Worm (Caenorhabditis elegans) whole organism, L3 larva: ENCODE results near the gene F54F7.3.

Experiments
- R02D3.7 ChIP-seq: fragments of 150-350 bp; optimal IDR thresholded peaks from 2 replicates; lab custom pipeline; 2014; ENCODE audit warnings: missing biosample characterization, missing genetic modification characterization
- aly-2 ChIP-seq: fragments of 150-350 bp; optimal IDR thresholded peaks from 2 replicates; lab custom pipeline; 2014; ENCODE audit warnings: missing biosample characterization, missing genetic modification characterization
- ama-1 ChIP-seq: fragments of 150-350 bp; optimal IDR thresholded peaks from 2 replicates; lab custom pipeline; 2018
- ceh-16 ChIP-seq: sonication (generic microtip); optimal IDR thresholded peaks from 2 replicates; lab custom pipeline; 2017; ENCODE audit warnings: missing biosample characterization, missing genetic modification characterization
- ceh-28 ChIP-seq: fragments of 150-350 bp; optimal IDR thresholded peaks from 2 replicates; lab custom pipeline; 2014; ENCODE audit warnings: missing biosample characterization, missing genetic modification reagents, missing genetic modification characterization
- ceh-82 ChIP-seq: fragments of 150-350 bp; optimal IDR thresholded peaks from 2 replicates; lab custom pipeline; 2014; ENCODE audit warnings: missing biosample characterization, missing genetic modification characterization
- ceh-9 ChIP-seq: sonication (generic microtip); optimal IDR thresholded peaks from 2 replicates; lab custom pipeline; 2018; ENCODE audit warnings: missing biosample characterization, missing genetic modification characterization
- daf-12 ChIP-seq: fragments of 150-350 bp; optimal IDR thresholded peaks from 2 replicates; lab custom pipeline; 2014; ENCODE audit warnings: missing biosample characterization, missing genetic modification reagents, missing genetic modification characterization
- egl-27 ChIP-seq: sonication (generic microtip); optimal IDR thresholded peaks from 4 replicates; lab custom pipeline; 2017; ENCODE audit warnings: missing biosample characterization, missing genetic modification reagents, missing genetic modification characterization
- elt-1 ChIP-seq: fragments of 150-350 bp; optimal IDR thresholded peaks from 2 replicates; lab custom pipeline; 2014; ENCODE audit warnings: missing biosample characterization, missing genetic modification characterization
- elt-2 ChIP-seq: sonication (generic microtip); optimal IDR thresholded peaks from 2 replicates; lab custom pipeline; 2016; ENCODE audit warnings: missing genetic modification reagents, mild to moderate bottlenecking, missing genetic modification characterization, missing compliant biosample characterization
- elt-3 ChIP-seq, 3 experiments: fragments of 150-350 bp in 1 of 3; sonication (generic microtip) in 2 of 3; optimal IDR thresholded peaks; 2 replicates in 2 of 3; 4 replicates in 1 of 3; lab custom pipeline; 2014 to 2017; ENCODE audit warnings: missing biosample characterization in 3 of 3, missing genetic modification characterization in 3 of 3
- fkh-10 ChIP-seq: sonication (generic microtip); optimal IDR thresholded peaks from 2 replicates; lab custom pipeline; 2017; ENCODE audit warnings: missing biosample characterization, missing genetic modification reagents, missing genetic modification characterization
- fos-1 ChIP-seq: fragments of 150-350 bp; optimal IDR thresholded peaks from 2 replicates; lab custom pipeline; 2014; ENCODE audit warnings: missing biosample characterization, missing genetic modification characterization
- hmg-11 ChIP-seq: sonication (generic microtip); optimal IDR thresholded peaks from 2 replicates; lab custom pipeline; 2016; ENCODE audit warnings: missing genetic modification characterization, missing compliant biosample characterization
- jun-1 ChIP-seq: fragments of 150-350 bp; optimal IDR thresholded peaks from 2 replicates; lab custom pipeline; 2014; ENCODE audit warnings: missing biosample characterization, missing genetic modification reagents, missing genetic modification characterization
- lin-15B ChIP-seq: fragments of 150-350 bp; optimal IDR thresholded peaks from 2 replicates; lab custom pipeline; 2014; ENCODE audit warnings: missing biosample characterization, missing genetic modification characterization
- lin-39 ChIP-seq: fragments of 150-350 bp; optimal IDR thresholded peaks from 2 replicates; lab custom pipeline; 2018; ENCODE audit warnings: missing biosample characterization, missing genetic modification reagents, missing genetic modification characterization
- mdl-1 ChIP-seq: fragments of 150-350 bp; optimal IDR thresholded peaks from 2 replicates; lab custom pipeline; 2014; ENCODE audit warnings: missing biosample characterization, missing genetic modification characterization
- mml-1 ChIP-seq: fragments of 150-350 bp; sonication (generic microtip); optimal IDR thresholded peaks from 3 replicates; lab custom pipeline; 2014; ENCODE audit warnings: missing biosample characterization, missing genetic modification characterization
- nfya-1 ChIP-seq: sonication (generic microtip); optimal IDR thresholded peaks from 2 replicates; lab custom pipeline; 2017; ENCODE audit warnings: missing genetic modification characterization, mild to moderate bottlenecking, missing compliant biosample characterization, antibody characterized with exemption, moderate library complexity; ENCODE audit not compliant: insufficient read depth
- nhr-11 ChIP-seq: fragments of 150-350 bp; optimal IDR thresholded peaks from 2 replicates; lab custom pipeline; 2014; ENCODE audit warnings: missing biosample characterization, missing genetic modification characterization
- nhr-12 ChIP-seq: fragments of 150-350 bp; optimal IDR thresholded peaks from 2 replicates; lab custom pipeline; 2014; ENCODE audit warnings: missing biosample characterization, missing genetic modification characterization
- nhr-23 ChIP-seq: fragments of 150-350 bp; optimal IDR thresholded peaks from 2 replicates; lab custom pipeline; 2014; ENCODE audit warnings: missing biosample characterization, missing genetic modification reagents, missing genetic modification characterization
- nhr-237 ChIP-seq: fragments of 150-350 bp; optimal IDR thresholded peaks from 2 replicates; lab custom pipeline; 2014; ENCODE audit warnings: missing biosample characterization, missing genetic modification characterization
- nhr-28 ChIP-seq: fragments of 150-350 bp; optimal IDR thresholded peaks from 2 replicates; lab custom pipeline; 2014; ENCODE audit warnings: missing biosample characterization, missing genetic modification characterization
- nhr-76 ChIP-seq: fragments of 150-350 bp; sonication (generic microtip); optimal IDR thresholded peaks from 5 replicates; lab custom pipeline; 2014; ENCODE audit warnings: missing biosample characterization, missing genetic modification characterization
- pha-4 ChIP-seq: fragments of 150-350 bp; optimal IDR thresholded peaks from 2 replicates; lab custom pipeline; 2014; ENCODE audit warnings: missing biosample characterization, missing genetic modification reagents, missing genetic modification characterization
- pqm-1 ChIP-seq: fragments of 150-350 bp; optimal IDR thresholded peaks from 2 replicates; lab custom pipeline; 2017; ENCODE audit warnings: missing biosample characterization, missing genetic modification characterization, inconsistent platforms
- sea-2 ChIP-seq: fragments of 150-350 bp; sonication (generic microtip); optimal IDR thresholded peaks from 4 replicates; lab custom pipeline; 2014; ENCODE audit warnings: missing biosample characterization, missing genetic modification reagents, missing genetic modification characterization
- skn-1 ChIP-seq: fragments of 150-350 bp; optimal IDR thresholded peaks from 2 replicates; lab custom pipeline; 2014; ENCODE audit warnings: missing biosample characterization, missing genetic modification characterization
- unc-62 ChIP-seq: fragments of 150-350 bp; sonication (generic microtip); optimal IDR thresholded peaks from 4 replicates; lab custom pipeline; 2014; ENCODE audit warnings: missing biosample characterization, missing genetic modification reagents, missing genetic modification characterization
- zag-1 ChIP-seq: fragments of 150-350 bp; optimal IDR thresholded peaks from 2 replicates; lab custom pipeline; 2014; ENCODE audit warnings: missing biosample characterization, missing genetic modification characterization
- ztf-11 ChIP-seq: fragments of 150-350 bp; optimal IDR thresholded peaks from 2 replicates; lab custom pipeline; 2014; ENCODE audit warnings: missing biosample characterization, missing genetic modification characterization
- ztf-4 ChIP-seq: fragments of 150-350 bp; optimal IDR thresholded peaks from 2 replicates; lab custom pipeline; 2014; ENCODE audit warnings: missing biosample characterization, missing genetic modification characterization

Gene F54F7.3

DNA sequence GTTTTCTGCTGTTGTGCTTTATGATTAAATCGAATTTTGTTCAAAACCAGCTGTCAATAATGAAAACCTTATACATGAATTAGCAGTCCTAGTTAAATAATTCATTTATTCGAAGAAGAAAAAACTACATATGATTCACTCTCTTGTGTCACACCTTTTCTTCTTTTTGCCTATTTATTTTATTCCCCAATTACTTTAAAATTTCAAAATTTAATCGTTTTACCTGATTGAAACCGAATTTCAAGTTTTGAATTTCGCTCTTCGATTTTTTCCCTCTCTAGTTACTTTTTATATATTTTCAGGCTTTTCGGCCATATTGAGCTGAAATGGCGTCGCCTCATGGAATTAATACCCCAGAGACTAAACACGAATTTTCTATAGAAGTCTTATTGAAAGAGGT, 2.5 kb upstream of the F54F7.3 start, which contains the start of gene xtr-1:
Gene xtr-1, plus strand, starts transcription at position 301 of the 400 bp plus-strand sequence.
- no peak for TF ChIP-seq fkh-10 (GFP tag; lab: Kevin White, UChicago)
- TF ChIP-seq ztf-4 (tag; lab: Kevin White, UChicago) = no peak
- no peak for TF ChIP-seq zag-1 (tag; lab: Kevin White, UChicago)
- no peak for TF ChIP-seq R02D3.7 (tag; lab: Kevin White, UChicago)
- no peak for TF ChIP-seq lin-15B
- no peak for TF ChIP-seq nhr-23 (tag; lab: Kevin White, UChicago)

- no peak for TF ChIP-seq jun-1 (tag; lab: Kevin White, UChicago)
- TF ChIP-seq nhr-11 = no peak
- no peak for TF ChIP-seq ztf-11 (tag; lab: Kevin White, UChicago)
- TF ChIP-seq elt-1 (tag; lab: Kevin White, UChicago) = no peak
- TF ChIP-seq sea-2 (GFP tag; lab: Kevin White, UChicago) = no peak
- no peak for TF ChIP-seq ceh-82 (tag; lab: Kevin White, UChicago)
- no peak for TF ChIP-seq skn-1 (tag; lab: Kevin White, UChicago)
- TF ChIP-seq mdl-1 (tag; lab: Kevin White, UChicago) = no peak
- TF ChIP-seq lin-15B = no peak
- TF ChIP-seq ama-1 (lab: Kevin White, UChicago) = no peak
- no peak for TF ChIP-seq unc-62 (GFP tag; lab: Kevin White, UChicago)
- TF ChIP-seq ztf-4 (tag; lab: Kevin White, UChicago) = no peak
- TF ChIP-seq elt-2 (tag; lab: Kevin White, UChicago) = no peak
- no peak for TF ChIP-seq ceh-16 (tag; lab: Kevin White, UChicago)
- no peak for TF ChIP-seq fos-1
- TF ChIP-seq ceh-9 (tag; lab: Kevin White, UChicago) = no peak
- no peak for TF ChIP-seq aly-2 (tag; lab: Kevin White, UChicago)
- no peak for TF ChIP-seq elt-3 (tag; optimal IDR thresholded peaks at IDR 0.05; lab: Kevin White, UChicago)
- TF ChIP-seq daf-12 (tag; lab: Kevin White, UChicago) = no peak
- TF ChIP-seq, all 47 proteins: peak for 0
Observed at ce11 chrX:11850572-11850971, 590 bp upstream of the F54F7.3 start, which contains the start of gene F54F7.14. TSS of gene F54F7.14 (plus strand) at chrX:11850872.

DNA sequence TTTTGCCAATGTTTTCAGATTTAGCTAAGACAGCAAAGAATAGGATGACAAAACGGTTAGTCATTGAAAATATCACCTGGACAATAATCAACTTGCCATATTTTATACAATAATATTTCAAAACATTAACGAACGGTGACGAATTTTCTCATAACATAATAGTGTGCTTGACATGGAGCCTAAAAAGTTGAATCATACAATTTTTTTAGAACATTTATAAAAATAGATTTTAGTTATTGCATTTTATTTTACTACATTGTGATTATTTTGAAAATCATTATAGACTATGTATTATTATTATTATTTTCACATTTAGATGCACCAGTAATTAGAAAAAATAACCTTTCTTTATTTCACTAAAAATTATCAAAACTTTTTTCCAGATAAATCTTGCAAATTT, 1.4 kb downstream of the F54F7.3 start, which contains the start of gene F54F7.9:
Gene F54F7.9, minus strand, starts transcription at position 101 of the 400 bp plus-strand sequence.
- TF ChIP-seq R02D3.7 (tag; lab: Kevin White, UChicago) (no peak), nhr-28 (tag; lab: Kevin White, UChicago) (no peak), nhr-12 (tag; lab: Kevin White, UChicago) (no peak), pqm-1 (no peak), lin-15B (no peak), jun-1 (tag; lab: Kevin White, UChicago) (no peak), nhr-76 (no peak), hmg-11 (tag; lab: Kevin White, UChicago) (no peak), egl-27 (tag; lab: Kevin White, UChicago) (no peak), zag-1 (tag; lab: Kevin White, UChicago) (no peak), nfya-1 (tag; lab: Kevin White, UChicago) (no peak)

DNA sequence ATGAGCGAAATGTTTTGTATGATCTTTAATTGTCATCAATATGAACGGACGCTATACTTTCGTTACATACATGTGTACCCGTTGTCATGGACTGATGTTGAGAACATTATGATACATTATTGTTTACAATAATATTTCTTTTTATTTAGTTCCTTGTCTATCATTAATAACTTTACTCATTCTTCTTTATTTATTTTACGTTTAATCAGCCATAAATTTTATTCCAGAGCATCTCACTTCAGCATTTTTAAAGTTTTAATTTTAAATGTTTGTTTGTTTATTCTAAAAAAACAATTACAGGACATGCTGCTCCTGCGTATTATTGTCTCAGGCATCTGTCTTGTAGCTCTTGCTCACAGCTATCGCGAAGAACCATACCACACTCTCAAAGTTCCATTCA, 6.6 kb downstream of the F54F7.3 start, which contains the start of gene F54F7.2:
Gene F54F7.2, plus strand, starts transcription at position 301 of the 400 bp plus-strand sequence.
- TF ChIP-seq zag-1 (tag; lab: Kevin White, UChicago) (no peak), ztf-4 (tag; lab: Kevin White, UChicago) (no peak), nhr-12 (tag; lab: Kevin White, UChicago) (no peak), pha-4 (no peak), elt-2 (tag; lab: Kevin White, UChicago) (no peak), aly-2 (tag; lab: Kevin White, UChicago) (no peak), mml-1 (tag; lab: Kevin White, UChicago) (no peak), lin-39 (tag; lab: Kevin White, UChicago) (no peak), hmg-11 (tag; lab: Kevin White, UChicago) (no peak), ama-1 (lab: Kevin White, UChicago) (no peak)
- TF ChIP-seq, all 47 proteins: peak for 0

ce11 chrX:11837378-11837777, 12.6 kb downstream of the F54F7.3 start, which contains the start of gene taf-7.1:
TSS of gene taf-7.1 (minus strand) at chrX:11837478.
- no peak for TF ChIP-seq nhr-237 (tag; lab: Kevin White, UChicago)
- TF ChIP-seq unc-62 (GFP tag; lab: Kevin White, UChicago) = no peak
- TF ChIP-seq ceh-9 (tag; lab: Kevin White, UChicago) = no peak
- no peak for TF ChIP-seq elt-3 (tag; optimal IDR thresholded peaks at IDR 0.05; lab: Kevin White, UChicago)
- no peak for TF ChIP-seq ceh-28
